Worm (Caenorhabditis elegans) whole organism, mixed stage, embryonic: ENCODE data around the gene Y43E12A.2.

Experiments
- M03D4.4 ChIP-seq: sonication (generic microtip); optimal IDR thresholded peaks from 2 replicates; lab custom pipeline; 2017; ENCODE audit warnings: mild to moderate bottlenecking, missing genetic modification characterization, missing compliant biosample characterization
- elt-3 ChIP-seq: fragments of 150-350 bp; optimal IDR thresholded peaks from 2 replicates; lab custom pipeline; 2014; ENCODE audit warnings: missing biosample characterization, missing genetic modification characterization
- flh-1 ChIP-seq: fragments of 200-800 bp; sonication (Bioruptor generic); optimal IDR thresholded peaks from 2 replicates; lab custom pipeline; 2018; ENCODE audit warnings: mild to moderate bottlenecking, missing genetic modification characterization, moderate library complexity, missing compliant biosample characterization
- ham-2 ChIP-seq: fragments of 200-800 bp; sonication (Bioruptor generic); optimal IDR thresholded peaks from 2 replicates; lab custom pipeline; 2018; ENCODE audit warnings: mild to moderate bottlenecking, missing genetic modification characterization, missing compliant biosample characterization
- lin-32 ChIP-seq: fragments of 200-800 bp; sonication (Bioruptor generic); optimal IDR thresholded peaks from 2 replicates; lab custom pipeline; 2018; ENCODE audit warnings: mild to moderate bottlenecking, missing genetic modification characterization, missing compliant biosample characterization
- lsy-2 ChIP-seq: fragments of 150-350 bp; optimal IDR thresholded peaks from 2 replicates; lab custom pipeline; 2014; ENCODE audit warnings: missing biosample characterization, missing genetic modification characterization
- mls-2 ChIP-seq: sonication (generic microtip); optimal IDR thresholded peaks from 2 replicates; lab custom pipeline; 2016; ENCODE audit warnings: mild to moderate bottlenecking, missing genetic modification characterization, moderate library complexity, missing compliant biosample characterization
- snpc-4 ChIP-seq: fragments of 150-350 bp; optimal IDR thresholded peaks from 2 replicates; lab custom pipeline; 2014; ENCODE audit warnings: missing biosample characterization, missing genetic modification characterization
- unc-39 ChIP-seq: fragments of 150-350 bp; optimal IDR thresholded peaks from 2 replicates; lab custom pipeline; 2014; ENCODE audit warnings: missing biosample characterization, missing genetic modification characterization
- unc-62 ChIP-seq: fragments of 150-350 bp; optimal IDR thresholded peaks from 2 replicates; lab custom pipeline; 2014; ENCODE audit warnings: missing biosample characterization, missing genetic modification reagents, missing genetic modification characterization

DNA sequence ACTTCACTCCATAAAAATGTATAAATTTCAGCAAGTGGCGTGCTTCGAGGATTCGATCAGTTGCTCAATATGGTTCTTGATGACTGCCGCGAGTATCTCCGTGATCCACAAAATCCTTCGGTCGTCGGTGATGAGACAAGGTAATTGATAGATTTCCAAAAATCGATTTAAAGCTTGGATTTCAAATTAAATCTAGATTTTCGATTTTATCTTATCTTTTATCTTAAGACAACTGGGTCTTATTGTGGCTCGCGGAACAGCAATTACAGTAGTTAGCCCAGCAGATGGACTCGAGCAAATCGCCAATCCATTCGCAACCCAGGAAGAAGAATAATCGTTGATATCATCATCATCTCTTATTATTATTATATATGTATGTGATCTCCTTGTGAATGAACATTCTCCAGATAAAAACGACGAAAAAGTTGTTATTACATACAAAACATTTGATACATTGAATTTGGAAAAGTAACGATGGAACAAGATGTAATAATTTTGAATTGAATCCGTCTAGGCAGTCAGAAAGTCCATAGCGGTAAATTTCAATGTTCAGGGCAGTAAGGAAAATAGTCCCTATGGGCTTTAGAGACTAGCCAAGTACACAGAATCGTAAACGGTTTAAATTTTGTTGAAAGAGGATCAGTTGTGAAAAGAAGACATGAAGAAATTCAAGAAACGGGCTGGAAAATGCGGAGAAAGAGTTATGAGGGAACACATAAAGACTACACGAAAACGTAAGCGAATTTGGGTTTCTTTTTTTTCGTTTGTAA lies 47.9 kb upstream of the Y43E12A.2 start:
- TF ChIP-seq lsy-2 (no peak), unc-62 (GFP tag; lab: Kevin White, UChicago) (no peak), elt-3 (no peak), mls-2 (tag; lab: Kevin White, UChicago) (no peak), snpc-4 (no peak), ham-2 (GFP tag; lab: Kevin White, UChicago) (no peak), lin-32 (GFP tag; lab: Kevin White, UChicago) (no peak), flh-1 (GFP tag; lab: Kevin White, UChicago) (no peak), M03D4.4 (no peak), unc-39 (tag; lab: Kevin White, UChicago) (no peak)
